Worm (Caenorhabditis elegans): ENCODE results near the gene slc-25A18.1.

- TF ChIP-seq vab-15 (tag; optimal IDR thresholded peaks at IDR 0.05): no peak
- TF ChIP-seq C34B4.2 (tag; optimal IDR thresholded peaks at IDR 0.05): no peak
- no peak for TF ChIP-seq ama-1 (optimal IDR thresholded peaks at IDR 0.05)
- no peak for TF ChIP-seq lin-13 (GFP tag; optimal IDR thresholded peaks at IDR 0.05)
Observed at ce11 chrX:14973085-14973484, 30.7 kb downstream of the slc-25A18.1 start.
